Fruit fly (Drosophila melanogaster) whole organism, pupa: ENCODE data around the gene CG8260.

Source experiments
- CG10348 ChIP-seq: fragments of 200-800 bp; sonication (Bioruptor generic); IDR thresholded peaks from 2 replicates; pipeline ENCODE4 v1.3.6; 2022; ENCODE audit warnings: missing biosample characterization, missing genetic modification characterization
- CG12605 ChIP-seq: fragments of 200-800 bp; sonication (Bioruptor generic); IDR thresholded peaks from 2 replicates; pipeline ENCODE4 v1.3.6; 2022; ENCODE audit warnings: missing biosample characterization, missing genetic modification characterization
- CG13204 ChIP-seq: fragments of 200-800 bp; sonication (Bioruptor generic); optimal IDR thresholded peaks from 2 replicates; lab custom pipeline; 2018; ENCODE audit warnings: missing biosample characterization, mild to moderate bottlenecking, missing genetic modification characterization, moderate library complexity
- CG14655 ChIP-seq: fragments of 200-800 bp; sonication (Bioruptor generic); optimal IDR thresholded peaks from 3 replicates; lab custom pipeline; 2017; ENCODE audit warnings: mild to moderate bottlenecking, missing biosample characterization, missing genetic modification reagents, missing genetic modification characterization
- CG15710 ChIP-seq: fragments of 200-800 bp; sonication (Bioruptor generic); optimal IDR thresholded peaks from 2 replicates; lab custom pipeline; 2018; ENCODE audit warnings: missing biosample characterization, mild to moderate bottlenecking, missing genetic modification characterization, moderate library complexity
- CG17806 ChIP-seq: fragments of 200-800 bp; sonication (Bioruptor generic); optimal IDR thresholded peaks from 2 replicates; lab custom pipeline; 2018; ENCODE audit warnings: missing biosample characterization, mild to moderate bottlenecking, missing genetic modification characterization, moderate library complexity
- CG32121 ChIP-seq: fragments of 200-800 bp; sonication (Bioruptor generic); IDR thresholded peaks from 2 replicates; pipeline ENCODE4 v1.3.6; 2022; ENCODE audit warnings: missing biosample characterization, missing genetic modification characterization
- CG34367 ChIP-seq: fragments of 200-800 bp; sonication (Bioruptor generic); optimal IDR thresholded peaks from 2 replicates; lab custom pipeline; 2018; ENCODE audit warnings: missing biosample characterization, mild to moderate bottlenecking, missing genetic modification characterization
- CG4496 ChIP-seq: fragments of 200-800 bp; sonication (Bioruptor generic); IDR thresholded peaks from 3 replicates; pipeline ENCODE4 v1.3.6; 2022; ENCODE audit warnings: missing biosample characterization, missing genetic modification characterization
- CG8159 ChIP-seq: fragments of 200-800 bp; sonication (Bioruptor generic); optimal IDR thresholded peaks from 3 replicates; lab custom pipeline; 2018; ENCODE audit warnings: missing biosample characterization, mild to moderate bottlenecking, missing genetic modification characterization, moderate library complexity
- CG8301 ChIP-seq: fragments of 200-800 bp; sonication (Bioruptor generic); optimal IDR thresholded peaks from 2 replicates; lab custom pipeline; 2018; ENCODE audit warnings: missing biosample characterization, mild to moderate bottlenecking, missing genetic modification characterization
- CG9948 ChIP-seq: fragments of 200-800 bp; sonication (Bioruptor generic); optimal IDR thresholded peaks from 2 replicates; lab custom pipeline; 2018; ENCODE audit warnings: missing biosample characterization, mild to moderate bottlenecking, missing genetic modification characterization, moderate library complexity
- D1 ChIP-seq: fragments of 200-800 bp; sonication (Bioruptor generic); optimal IDR thresholded peaks from 2 replicates; lab custom pipeline; 2018; ENCODE audit warnings: missing biosample characterization, mild to moderate bottlenecking, missing genetic modification characterization, moderate library complexity
- EcR ChIP-seq: fragments of 200-800 bp; sonication (Bioruptor generic); optimal IDR thresholded peaks from 3 replicates; lab custom pipeline; 2019; ENCODE audit warnings: missing biosample characterization, missing genetic modification characterization, mild to moderate bottlenecking, moderate library complexity, missing genetic modification reagents
- Ets98B ChIP-seq: fragments of 200-800 bp; sonication (Bioruptor generic); IDR thresholded peaks from 2 replicates; pipeline ENCODE4 v1.3.6; 2022; ENCODE audit warnings: missing biosample characterization, missing genetic modification characterization
- Pif1A ChIP-seq: fragments of 200-800 bp; sonication (Bioruptor generic); optimal IDR thresholded peaks from 3 replicates; lab custom pipeline; 2016; ENCODE audit warnings: missing biosample characterization, missing genetic modification characterization
- Pif1B ChIP-seq: fragments of 200-800 bp; sonication (Bioruptor generic); optimal IDR thresholded peaks from 3 replicates; lab custom pipeline; 2016; ENCODE audit warnings: missing biosample characterization, missing genetic modification characterization
- Snoo ChIP-seq: fragments of 200-800 bp; sonication (Bioruptor generic); optimal IDR thresholded peaks from 3 replicates; lab custom pipeline; 2017; ENCODE audit warnings: missing biosample characterization, mild to moderate bottlenecking, missing genetic modification characterization, inconsistent platforms
- fd96Ca ChIP-seq: fragments of 200-800 bp; sonication (Bioruptor generic); IDR thresholded peaks from 3 replicates; pipeline ENCODE4 v1.3.6; 2022; ENCODE audit warnings: missing biosample characterization, missing genetic modification characterization
- gl ChIP-seq: fragments of 200-800 bp; sonication (Bioruptor generic); optimal IDR thresholded peaks from 2 replicates; lab custom pipeline; 2018; ENCODE audit warnings: missing biosample characterization, mild to moderate bottlenecking, missing genetic modification characterization
- rn ChIP-seq: fragments of 200-800 bp; sonication (Bioruptor generic); IDR thresholded peaks from 2 replicates; pipeline ENCODE4 v1.3.6; 2022; ENCODE audit warnings: missing biosample characterization, missing genetic modification characterization

Gene CG8260

dm6 chrX:15788235-15789187 is 32.4 kb downstream of the CG8260 start, which contains the start of gene Rhp:
TSS of gene Rhp (plus strand) at chrX:15788897.
- no peak for TF ChIP-seq CG10348 (GFP tag; lab: Robert Waterston, UW)
- no peak for TF ChIP-seq Pif1B (GFP tag; lab: Kevin White, UChicago)
- no peak for TF ChIP-seq fd96Ca (GFP tag; lab: Robert Waterston, UW)
- TF ChIP-seq EcR (GFP tag; lab: Kevin White, UChicago): peak; percentile 35
- TF ChIP-seq CG8159: no peak
- peak; percentile 59; the same call in 2 of the 3 replicates for TF ChIP-seq CG4496
- peak; percentile 79 for TF ChIP-seq gl (tag; lab: Kevin White, UChicago)
- TF ChIP-seq CG13204 (GFP tag; lab: Kevin White, UChicago): no peak
- peak; percentile 30; the same call in 1 of the 2 replicates for TF ChIP-seq Ets98B (GFP tag; lab: Robert Waterston, UW)
- TF ChIP-seq CG14655: no peak
- TF ChIP-seq Pif1A (GFP tag; lab: Kevin White, UChicago): no peak
- TF ChIP-seq CG15710: peak; percentile 60
- TF ChIP-seq Snoo: peak; percentile 55
- no peak for TF ChIP-seq D1 (tag; lab: Kevin White, UChicago)
- peak; percentile 19; the same call in 1 of the 2 replicates for TF ChIP-seq CG32121
- TF ChIP-seq CG9948 (tag; lab: Kevin White, UChicago): peak; percentile 35
- no peak; the same call in 1 of the 2 replicates for TF ChIP-seq CG12605 (GFP tag; lab: Robert Waterston, UW)
- peak; percentile 58 for TF ChIP-seq CG17806
- no peak for TF ChIP-seq CG8301
- no peak for TF ChIP-seq rn (GFP tag; lab: Robert Waterston, UW)
- TF ChIP-seq CG34367 (tag; lab: Kevin White, UChicago): peak; percentile 59

dm6 chrX:15795951-15796443 is 39.9 kb downstream of the CG8260 start, which contains the start of gene sordd1:
TSS of gene sordd1 (minus strand) at chrX:15796028.
- TF ChIP-seq CG12605 (GFP tag; lab: Robert Waterston, UW) (0 out of 2 replicates have a peak, but pooled peaks have one; percentile 6), CG32121 (0 out of 2 replicates have a peak, but pooled peaks have one; percentile 15), CG4496 (peak; percentile 55; the same call in 2 of the 3 replicates), Ets98B (GFP tag; lab: Robert Waterston, UW) (0 out of 2 replicates have a peak, but pooled peaks have one; percentile 14)

dm6 chrX:15799085-15799557 is 43.0 kb downstream of the CG8260 start, which contains the start of the genes sordd2 and CG15602:
TSS of gene sordd2 (minus strand) at chrX:15799162.
TSS of gene CG15602 (plus strand) at chrX:15799426.
- TF ChIP-seq CG4496: peak; percentile 52; the same call in 2 of the 3 replicates

dm6 chrX:15802880-15803650 is 46.9 kb downstream of the CG8260 start:
- TF ChIP-seq CG14655 (no peak), CG34367 (tag; lab: Kevin White, UChicago) (peak; percentile 0), CG10348 (GFP tag; lab: Robert Waterston, UW) (no peak), Snoo (no peak), CG4496 (0 out of 3 replicates have a peak, but pooled peaks have one; percentile 32), CG12605 (GFP tag; lab: Robert Waterston, UW) (no peak), CG17806 (peak; percentile 22), fd96Ca (GFP tag; lab: Robert Waterston, UW) (no peak), CG32121 (no peak), CG15710 (peak; percentile 3), CG8301 (no peak), gl (tag; lab: Kevin White, UChicago) (no peak), CG9948 (tag; lab: Kevin White, UChicago) (peak; percentile 21), rn (GFP tag; lab: Robert Waterston, UW) (no peak), CG8159 (peak; percentile 22)

- TF ChIP-seq Ets98B (GFP tag; lab: Robert Waterston, UW) (peak; percentile 54; the same call in 1 of the 2 replicates), CG14655 (no peak)
These were observed 47.8 kb downstream of the CG8260 start, which contains the start of the genes PGRP-LE and sd for dm6 chrX:15803764-15804563. TSS of gene PGRP-LE (minus strand) at chrX:15803880. TSS of gene sd (plus strand) at chrX:15804370.
